Worm (Caenorhabditis elegans) whole organism, L1 larva: Measurements from ENCODE around the gene C02B10.4.

Experiments
- C16A3.4 ChIP-seq: fragments of 150-350 bp; optimal IDR thresholded peaks from 2 replicates; lab custom pipeline; 2014; ENCODE audit warnings: missing biosample characterization, missing genetic modification characterization
- F16B12.6 ChIP-seq: fragments of 150-350 bp; optimal IDR thresholded peaks from 2 replicates; lab custom pipeline; 2014; ENCODE audit warnings: missing biosample characterization, missing genetic modification characterization
- alr-1 ChIP-seq: fragments of 200-800 bp; sonication (Bioruptor generic); optimal IDR thresholded peaks from 2 replicates; lab custom pipeline; 2018; ENCODE audit warnings: borderline replicate concordance, mild to moderate bottlenecking, missing genetic modification characterization, missing compliant biosample characterization
- blmp-1 ChIP-seq: fragments of 150-350 bp; optimal IDR thresholded peaks from 2 replicates; lab custom pipeline; 2014; ENCODE audit warnings: missing biosample characterization, missing genetic modification characterization
- ceh-8 ChIP-seq: fragments of 200-800 bp; sonication (Bioruptor generic); optimal IDR thresholded peaks from 2 replicates; lab custom pipeline; 2018; ENCODE audit warnings: mild to moderate bottlenecking, missing genetic modification characterization, moderate library complexity, missing compliant biosample characterization
- ceh-90 ChIP-seq: sonication (generic microtip); optimal IDR thresholded peaks from 2 replicates; lab custom pipeline; 2016; ENCODE audit warnings: missing genetic modification characterization, missing compliant biosample characterization
- ces-1 ChIP-seq: fragments of 150-350 bp; optimal IDR thresholded peaks from 2 replicates; lab custom pipeline; 2014; ENCODE audit warnings: missing biosample characterization, missing genetic modification reagents, missing genetic modification characterization
- dpl-1 ChIP-seq, 3 experiments: fragments of 150-350 bp in 2 of 3; sonication (generic microtip) in 1 of 3; optimal IDR thresholded peaks; 2 replicates each; lab custom pipeline; 2014 to 2017; ENCODE audit warnings: missing biosample characterization in 3 of 3, missing genetic modification characterization in 3 of 3, missing genetic modification reagents in 3 of 3
- efl-1 ChIP-seq, 4 experiments: fragments of 150-350 bp; optimal IDR thresholded peaks in 3 of 4; peaks in 1 of 4; 1 replicate in 1 of 4; 2 replicates in 3 of 4; lab custom pipeline; 2014; ENCODE audit warnings: missing biosample characterization in 2 of 4, missing genetic modification characterization in 2 of 4, missing genetic modification reagents in 2 of 4
- elt-2 ChIP-seq: sonication (generic microtip); optimal IDR thresholded peaks from 2 replicates; lab custom pipeline; 2016; ENCODE audit warnings: missing genetic modification characterization, mild to moderate bottlenecking, inconsistent platforms, missing compliant biosample characterization, missing genetic modification reagents
- elt-3 ChIP-seq, 6 experiments: fragments of 150-350 bp in 1 of 6; sonication (generic microtip); optimal IDR thresholded peaks; 2 replicates each; lab custom pipeline; 2017 to 2018; ENCODE audit warnings: missing biosample characterization in 6 of 6, missing genetic modification characterization in 6 of 6, inconsistent platforms in 1 of 6
- fos-1 ChIP-seq: fragments of 150-350 bp; optimal IDR thresholded peaks from 2 replicates; lab custom pipeline; 2014; ENCODE audit warnings: missing biosample characterization, missing genetic modification characterization
- grh-1 ChIP-seq: fragments of 200-800 bp; sonication (Bioruptor generic); IDR thresholded peaks from 2 replicates; pipeline ENCODE4 v1.3.6; 2022; ENCODE audit warnings: missing genetic modification reagents, missing genetic modification characterization, missing compliant biosample characterization
- hlh-4 ChIP-seq: sonication (generic microtip); optimal IDR thresholded peaks from 2 replicates; lab custom pipeline; 2016; ENCODE audit warnings: mild to moderate bottlenecking, missing genetic modification characterization, missing compliant biosample characterization
- hpl-2 ChIP-seq: fragments of 150-350 bp; optimal IDR thresholded peaks from 2 replicates; lab custom pipeline; 2014; ENCODE audit warnings: missing biosample characterization, missing genetic modification reagents, missing genetic modification characterization
- isw-1 ChIP-seq: fragments of 200-800 bp; sonication (Bioruptor generic); IDR thresholded peaks from 2 replicates; pipeline ENCODE4 v1.3.6; 2022; ENCODE audit warnings: missing genetic modification characterization, missing compliant biosample characterization
- jun-1 ChIP-seq: fragments of 150-350 bp; optimal IDR thresholded peaks from 2 replicates; lab custom pipeline; 2014; ENCODE audit warnings: missing biosample characterization, missing genetic modification reagents, missing genetic modification characterization
- lin-13 ChIP-seq: fragments of 150-350 bp; optimal IDR thresholded peaks from 2 replicates; lab custom pipeline; 2014; ENCODE audit warnings: missing biosample characterization, missing genetic modification reagents, missing genetic modification characterization
- lin-14 ChIP-seq: fragments of 200-800 bp; sonication (Bioruptor generic); optimal IDR thresholded peaks from 2 replicates; lab custom pipeline; 2018; ENCODE audit warnings: mild to moderate bottlenecking, missing genetic modification characterization, moderate library complexity, missing compliant biosample characterization
- lin-35 ChIP-seq, 2 experiments: fragments of 150-350 bp; optimal IDR thresholded peaks; 2 replicates each; lab custom pipeline; 2014; ENCODE audit warnings: missing biosample characterization in 2 of 2, missing genetic modification characterization in 2 of 2, missing genetic modification reagents in 2 of 2
- lir-3 ChIP-seq: sonication (generic microtip); optimal IDR thresholded peaks from 2 replicates; lab custom pipeline; 2016; ENCODE audit warnings: mild to moderate bottlenecking, missing genetic modification characterization, moderate library complexity, missing compliant biosample characterization; ENCODE audit not compliant: poor library complexity
- lsy-2 ChIP-seq, 2 experiments: fragments of 150-350 bp; optimal IDR thresholded peaks; 2 replicates each; lab custom pipeline; 2014; ENCODE audit warnings: missing biosample characterization in 2 of 2, missing genetic modification characterization in 2 of 2
- mab-9 ChIP-seq: fragments of 200-800 bp; sonication (Bioruptor generic); IDR thresholded peaks from 2 replicates; pipeline ENCODE4 v1.3.6; 2022; ENCODE audit warnings: missing genetic modification reagents, missing genetic modification characterization, missing compliant biosample characterization
- nhr-12 ChIP-seq: sonication (generic microtip); optimal IDR thresholded peaks from 2 replicates; lab custom pipeline; 2017; ENCODE audit warnings: missing biosample characterization, missing genetic modification characterization
- nhr-19 ChIP-seq: fragments of 200-800 bp; sonication (Bioruptor generic); conservative IDR thresholded peaks from 2 replicates; pipeline ENCODE4 v1.3.6; 2022; ENCODE audit warnings: missing genetic modification characterization, missing compliant biosample characterization
- nhr-20 ChIP-seq: sonication (generic microtip); optimal IDR thresholded peaks from 2 replicates; lab custom pipeline; 2016; ENCODE audit warnings: mild to moderate bottlenecking, missing genetic modification characterization, missing compliant biosample characterization
- nhr-237 ChIP-seq: fragments of 150-350 bp; optimal IDR thresholded peaks from 2 replicates; lab custom pipeline; 2014; ENCODE audit warnings: missing biosample characterization, missing genetic modification characterization
- nhr-47 ChIP-seq: sonication (generic microtip); optimal IDR thresholded peaks from 2 replicates; lab custom pipeline; 2016; ENCODE audit warnings: mild to moderate bottlenecking, missing genetic modification characterization, moderate library complexity, missing compliant biosample characterization
- nhr-71 ChIP-seq: sonication (generic microtip); optimal IDR thresholded peaks from 2 replicates; lab custom pipeline; 2016; ENCODE audit warnings: mild to moderate bottlenecking, missing genetic modification characterization, moderate library complexity, missing compliant biosample characterization
- nhr-76 ChIP-seq: sonication (generic microtip); optimal IDR thresholded peaks from 2 replicates; lab custom pipeline; 2017; ENCODE audit warnings: missing biosample characterization, missing genetic modification characterization
- nhr-85 ChIP-seq: sonication (generic microtip); peaks from one replicate; lab custom pipeline; 2016; ENCODE audit warnings: missing genetic modification characterization, inconsistent platforms, missing compliant biosample characterization
- nhr-90 ChIP-seq: sonication (generic microtip); optimal IDR thresholded peaks from 2 replicates; lab custom pipeline; 2016; ENCODE audit warnings: mild to moderate bottlenecking, missing genetic modification characterization, missing compliant biosample characterization; ENCODE audit not compliant: poor library complexity
- snpc-4 ChIP-seq: fragments of 150-350 bp; optimal IDR thresholded peaks from 2 replicates; lab custom pipeline; 2014; ENCODE audit warnings: missing biosample characterization, missing genetic modification characterization
- snu-23 ChIP-seq: sonication (generic microtip); optimal IDR thresholded peaks from 2 replicates; lab custom pipeline; 2016; ENCODE audit warnings: missing genetic modification characterization, missing compliant biosample characterization
- swsn-7 ChIP-seq: sonication (generic microtip); optimal IDR thresholded peaks from 2 replicates; lab custom pipeline; 2016; ENCODE audit warnings: missing genetic modification characterization, missing compliant biosample characterization
- tbx-2 ChIP-seq: sonication (generic microtip); optimal IDR thresholded peaks from 2 replicates; lab custom pipeline; 2016; ENCODE audit warnings: missing genetic modification characterization, missing compliant biosample characterization
- unc-130 ChIP-seq: fragments of 150-350 bp; optimal IDR thresholded peaks from 2 replicates; lab custom pipeline; 2017; ENCODE audit warnings: missing biosample characterization, missing genetic modification characterization, inconsistent platforms
- unc-30 ChIP-seq: sonication (generic microtip); optimal IDR thresholded peaks from 2 replicates; lab custom pipeline; 2017; ENCODE audit warnings: missing biosample characterization, missing genetic modification characterization
- xbp-1 ChIP-seq: sonication (generic microtip); optimal IDR thresholded peaks from 2 replicates; lab custom pipeline; 2016; ENCODE audit warnings: missing genetic modification characterization, missing compliant biosample characterization

The C02B10.4 gene

ce11 chrIV:5089795-5090528, 1.4 kb upstream of the C02B10.4 start:
- TF ChIP-seq C16A3.4 (tag; lab: Kevin White, UChicago), result peak; percentile 23
- TF ChIP-seq elt-2 (tag; lab: Kevin White, UChicago), result peak; percentile 68
- TF ChIP-seq lin-14 (GFP tag; lab: Kevin White, UChicago), result peak; percentile 15
- peak; percentile 25 for TF ChIP-seq tbx-2
- TF ChIP-seq jun-1 (tag; lab: Kevin White, UChicago), result peak; percentile 13
- peak; percentile 54 for TF ChIP-seq nhr-85
- peak; percentile 36 for TF ChIP-seq nhr-71 (tag; lab: Kevin White, UChicago)
- peak; percentile 29 for TF ChIP-seq nhr-20 (tag; lab: Kevin White, UChicago)
- TF ChIP-seq snu-23 (GFP tag; lab: Kevin White, UChicago), result peak; percentile 38
- peak; percentile 7 for TF ChIP-seq lir-3 (tag; lab: Kevin White, UChicago)
- TF ChIP-seq mab-9 (GFP tag; lab: Robert Waterston, UW), result 0 out of 2 replicates have a peak, but pooled peaks have one; percentile 20
- TF ChIP-seq lin-35 (GFP tag; optimal IDR thresholded peaks at IDR 0.05; lab: Kevin White, UChicago), result peak in 1 of 2 experiments; percentile 19
- TF ChIP-seq elt-3 (tag; optimal IDR thresholded peaks at IDR 0.05; lab: Kevin White, UChicago), result peak in 1 of 6 experiments; percentile 52
- TF ChIP-seq efl-1 (optimal IDR thresholded peaks at IDR 0.05; lab: Kevin White, UChicago), result peak in 1 of 2 experiments; percentile 20
- peak in 1 of 2 experiments; percentile 89 for TF ChIP-seq efl-1 (GFP tag; optimal IDR thresholded peaks at IDR 0.05 in 1 of 2; lab: Kevin White, UChicago)
- peak; percentile 72 for TF ChIP-seq F16B12.6 (tag; lab: Kevin White, UChicago)
- TF ChIP-seq dpl-1 (GFP tag; optimal IDR thresholded peaks at IDR 0.05; lab: Kevin White, UChicago), result peak in 2 of 3 experiments; percentile 13 to 29
- peak; percentile 53 for TF ChIP-seq nhr-19 (GFP tag; lab: Robert Waterston, UW)
- TF ChIP-seq xbp-1 (tag; lab: Kevin White, UChicago), result peak; percentile 14
- peak; percentile 60 for TF ChIP-seq nhr-90 (tag; lab: Kevin White, UChicago)
- TF ChIP-seq isw-1 (GFP tag; lab: Robert Waterston, UW), result peak; percentile 28
- TF ChIP-seq swsn-7 (tag; lab: Kevin White, UChicago), result peak; percentile 45
- TF ChIP-seq blmp-1 (tag; lab: Kevin White, UChicago), result peak; percentile 63
- peak; percentile 47 for TF ChIP-seq nhr-47 (tag; lab: Kevin White, UChicago)
- TF ChIP-seq lsy-2 (tag; optimal IDR thresholded peaks at IDR 0.05; lab: Kevin White, UChicago), result peak; percentile 66 to 96
- TF ChIP-seq grh-1 (GFP tag; lab: Robert Waterston, UW), result peak; percentile 36; the same call in 1 of the 2 replicates
- TF ChIP-seq, all 84 proteins: peak for 25; not testable (repeated sequence) for 59

- no peak for TF ChIP-seq ceh-8 (GFP tag; lab: Kevin White, UChicago)
- no peak for TF ChIP-seq fos-1 (tag; lab: Kevin White, UChicago)
- no peak for TF ChIP-seq snpc-4 (tag; lab: Kevin White, UChicago)
- TF ChIP-seq nhr-12, result no peak
- TF ChIP-seq hlh-4 (tag; lab: Kevin White, UChicago), result no peak
- TF ChIP-seq ces-1 (GFP tag; lab: Kevin White, UChicago), result no peak
- TF ChIP-seq swsn-7 (tag; lab: Kevin White, UChicago), result no peak
- no peak for TF ChIP-seq nhr-237 (tag; lab: Kevin White, UChicago)
- TF ChIP-seq snu-23 (GFP tag; lab: Kevin White, UChicago), result no peak
- TF ChIP-seq lsy-2 (tag; optimal IDR thresholded peaks at IDR 0.05; lab: Kevin White, UChicago), result no peak
- no peak for TF ChIP-seq ceh-90
- TF ChIP-seq unc-130 (tag; lab: Kevin White, UChicago), result no peak
- no peak for TF ChIP-seq nhr-76 (tag; lab: Kevin White, UChicago)
- TF ChIP-seq lin-13 (GFP tag; lab: Kevin White, UChicago), result no peak
- no peak for TF ChIP-seq C16A3.4 (tag; lab: Kevin White, UChicago)
- TF ChIP-seq alr-1 (tag; lab: Kevin White, UChicago), result no peak
- TF ChIP-seq hpl-2, result no peak
- TF ChIP-seq unc-30 (tag; lab: Kevin White, UChicago), result no peak
- no peak for TF ChIP-seq elt-2 (tag; lab: Kevin White, UChicago)
These were observed 2.1 kb downstream of the C02B10.4 start for ce11 chrIV:5093462-5093861.
